Worm (Caenorhabditis elegans) whole organism, L4 larva: ENCODE results near the gene wrt-6.

Source experiments
- ceh-28 ChIP-seq: fragments of 150-350 bp; optimal IDR thresholded peaks from 2 replicates; lab custom pipeline; 2014; ENCODE audit warnings: missing biosample characterization, missing genetic modification reagents, missing genetic modification characterization
- lsy-2 ChIP-seq, 2 experiments: fragments of 150-350 bp in 1 of 2; sonication (generic microtip) in 1 of 2; optimal IDR thresholded peaks; 2 replicates each; lab custom pipeline; 2014 to 2017; ENCODE audit warnings: missing biosample characterization in 2 of 2, missing genetic modification characterization in 2 of 2
- mep-1 ChIP-seq: fragments of 150-350 bp; sonication (generic microtip); optimal IDR thresholded peaks from 3 replicates; lab custom pipeline; 2014; ENCODE audit warnings: missing biosample characterization, missing genetic modification characterization
- nhr-28 ChIP-seq: fragments of 150-350 bp; optimal IDR thresholded peaks from 2 replicates; lab custom pipeline; 2014; ENCODE audit warnings: missing biosample characterization, missing genetic modification characterization
- nhr-76 ChIP-seq: fragments of 150-350 bp; optimal IDR thresholded peaks from 2 replicates; lab custom pipeline; 2014; ENCODE audit warnings: missing biosample characterization, missing genetic modification characterization
- ztf-11 ChIP-seq: fragments of 150-350 bp; optimal IDR thresholded peaks from 2 replicates; lab custom pipeline; 2014; ENCODE audit warnings: missing biosample characterization, missing genetic modification characterization

- TF ChIP-seq nhr-76 (tag; lab: Kevin White, UChicago) (no peak), mep-1 (no peak), ztf-11 (no peak), lsy-2 (tag; optimal IDR thresholded peaks at IDR 0.05; lab: Kevin White, UChicago) (no peak), nhr-28 (tag; lab: Kevin White, UChicago) (no peak), ceh-28 (tag; lab: Kevin White, UChicago) (no peak)
Observed at ce11 chrX:3517141-3517540, 37.1 kb downstream of the wrt-6 start.
